Fruit fly (Drosophila melanogaster) whole organism, wandering third instar larva: ENCODE results near the gene TfIIEbeta.

Experiments used
- Abd-B ChIP-seq: fragments of >200 bp; optimal IDR thresholded peaks from 2 replicates; lab custom pipeline; 2017; ENCODE audit warnings: missing biosample characterization, missing genetic modification characterization
- CG32264 ChIP-seq: fragments of 200-800 bp; sonication (Bioruptor generic); optimal IDR thresholded peaks from 2 replicates; lab custom pipeline; 2016; ENCODE audit warnings: missing biosample characterization, missing genetic modification characterization
- CG9705 ChIP-seq: fragments of 200-800 bp; sonication (Bioruptor generic); optimal IDR thresholded peaks from 2 replicates; lab custom pipeline; 2018; ENCODE audit warnings: missing biosample characterization, mild to moderate bottlenecking, missing genetic modification characterization
- CrebA ChIP-seq: fragments of 200-800 bp; sonication (Bioruptor generic); optimal IDR thresholded peaks from 2 replicates; lab custom pipeline; 2016; ENCODE audit warnings: missing biosample characterization, mild to moderate bottlenecking, missing genetic modification characterization, borderline replicate concordance
- Dfd ChIP-seq: fragments of >200 bp; optimal IDR thresholded peaks from 2 replicates; lab custom pipeline; 2017; ENCODE audit warnings: missing biosample characterization, missing genetic modification characterization
- Dif ChIP-seq: fragments of 200-275, 200-300 bp; sonication (Bioruptor generic); optimal IDR thresholded peaks from 2 replicates; lab custom pipeline; 2018; ENCODE audit warnings: missing biosample characterization, missing genetic modification characterization; ENCODE audit not compliant: partially characterized antibody
- GATAd ChIP-seq: sonication (Bioruptor generic); optimal IDR thresholded peaks from 2 replicates; lab custom pipeline; 2016; ENCODE audit warnings: missing biosample characterization, missing genetic modification characterization
- HLH106 ChIP-seq: fragments of 200-800 bp; optimal IDR thresholded peaks from 3 replicates; lab custom pipeline; 2019; ENCODE audit warnings: missing biosample characterization, mild to moderate bottlenecking, missing genetic modification characterization, moderate library complexity
- Hnf4 ChIP-seq: fragments of 200-800 bp; sonication (Bioruptor generic); optimal IDR thresholded peaks from 2 replicates; lab custom pipeline; 2016; ENCODE audit warnings: missing biosample characterization, mild to moderate bottlenecking, missing genetic modification characterization
- Hr78 ChIP-seq: fragments of >200 bp; optimal IDR thresholded peaks from 2 replicates; lab custom pipeline; 2017; ENCODE audit warnings: missing biosample characterization, missing genetic modification characterization
- Hr83 ChIP-seq: fragments of 200-300 bp; sonication (Bioruptor generic); optimal IDR thresholded peaks from 2 replicates; lab custom pipeline; 2016; ENCODE audit warnings: missing biosample characterization, mild to moderate bottlenecking, missing genetic modification characterization, moderate library complexity; ENCODE audit not compliant: poor library complexity, severe bottlenecking
- Jra ChIP-seq: sonication (Bioruptor generic); optimal IDR thresholded peaks from 2 replicates; lab custom pipeline; 2016; ENCODE audit warnings: missing biosample characterization, missing genetic modification characterization
- Mio ChIP-seq: sonication (Bioruptor generic); optimal IDR thresholded peaks from 2 replicates; lab custom pipeline; 2016; ENCODE audit warnings: missing biosample characterization, missing genetic modification characterization
- Myc ChIP-seq: fragments of >200 bp; optimal IDR thresholded peaks from 2 replicates; lab custom pipeline; 2017
- OdsH ChIP-seq: fragments of 200-800 bp; sonication (Bioruptor generic); optimal IDR thresholded peaks from 2 replicates; lab custom pipeline; 2016; ENCODE audit warnings: missing biosample characterization, mild to moderate bottlenecking, missing genetic modification characterization
- Sp1 ChIP-seq: fragments of 200-800 bp; sonication (Bioruptor generic); optimal IDR thresholded peaks from 3 replicates; lab custom pipeline; 2019; ENCODE audit warnings: missing biosample characterization, mild to moderate bottlenecking, missing genetic modification characterization, moderate library complexity
- Vsx2 ChIP-seq: fragments of 200-300, 225-300 bp; sonication (Bioruptor generic); optimal IDR thresholded peaks from 2 replicates; lab custom pipeline; 2018; ENCODE audit warnings: missing biosample characterization, missing genetic modification characterization; ENCODE audit not compliant: partially characterized antibody
- br ChIP-seq: fragments of 200-800 bp; sonication (Bioruptor generic); optimal IDR thresholded peaks from 2 replicates; lab custom pipeline; 2016; ENCODE audit warnings: missing biosample characterization, missing genetic modification characterization
- brk ChIP-seq: fragments of 200-800 bp; sonication (Bioruptor generic); optimal IDR thresholded peaks from 2 replicates; lab custom pipeline; 2016; ENCODE audit warnings: missing biosample characterization, mild to moderate bottlenecking, missing genetic modification characterization
- dl ChIP-seq, 2 experiments: fragments of 175-275, 200-275 bp in 1 of 2; fragments of 200-275 bp in 1 of 2; sonication (Bioruptor generic); optimal IDR thresholded peaks; lab custom pipeline; 2018; ENCODE audit warnings: mild to moderate bottlenecking in 2 of 2, missing biosample characterization in 2 of 2, missing genetic modification characterization in 2 of 2, moderate library complexity in 2 of 2; ENCODE audit not compliant: partially characterized antibody in 2 of 2, insufficient read depth in 1 of 2
- dmrt93B ChIP-seq: fragments of 200-800 bp; sonication (Bioruptor generic); optimal IDR thresholded peaks from 2 replicates; lab custom pipeline; 2018; ENCODE audit warnings: missing biosample characterization, mild to moderate bottlenecking, missing genetic modification characterization
- dsf ChIP-seq: sonication (Bioruptor generic); optimal IDR thresholded peaks from 2 replicates; lab custom pipeline; 2016; ENCODE audit warnings: missing biosample characterization, missing genetic modification characterization, borderline replicate concordance
- ey ChIP-seq: fragments of 200-800 bp; sonication (Bioruptor generic); optimal IDR thresholded peaks from 2 replicates; lab custom pipeline; 2016; ENCODE audit warnings: missing biosample characterization, missing genetic modification characterization
- foxo ChIP-seq, 2 experiments: fragments of 200-800 bp; sonication (Bioruptor generic); optimal IDR thresholded peaks; 2 replicates in 1 of 2; 3 replicates in 1 of 2; lab custom pipeline; 2016 to 2017; ENCODE audit warnings: missing biosample characterization in 2 of 2, missing genetic modification characterization in 2 of 2
- fru ChIP-seq: fragments of 200-800 bp; sonication (Bioruptor generic); optimal IDR thresholded peaks from 3 replicates; lab custom pipeline; 2016; ENCODE audit warnings: missing biosample characterization, mild to moderate bottlenecking, missing genetic modification characterization
- h ChIP-seq: fragments of 200-800 bp; sonication (Bioruptor generic); optimal IDR thresholded peaks from 3 replicates; lab custom pipeline; 2016; ENCODE audit warnings: missing biosample characterization, mild to moderate bottlenecking, missing genetic modification characterization
- jim ChIP-seq: fragments of 175-275, 200-325 bp; sonication (Bioruptor generic); optimal IDR thresholded peaks from 2 replicates; lab custom pipeline; 2016; ENCODE audit warnings: missing biosample characterization, mild to moderate bottlenecking, missing genetic modification characterization
- lola ChIP-seq: fragments of >200 bp; optimal IDR thresholded peaks from 2 replicates; lab custom pipeline; 2017; ENCODE audit warnings: missing biosample characterization, missing genetic modification characterization
- pan ChIP-seq: fragments of >200 bp; optimal IDR thresholded peaks from 2 replicates; lab custom pipeline; 2017
- psq ChIP-seq: fragments of 200-800 bp; sonication (Bioruptor generic); optimal IDR thresholded peaks from 3 replicates; lab custom pipeline; 2017; ENCODE audit warnings: missing biosample characterization, mild to moderate bottlenecking, missing genetic modification characterization, moderate library complexity
- rgr ChIP-seq: fragments of 200-800 bp; sonication (Bioruptor generic); optimal IDR thresholded peaks from 3 replicates; lab custom pipeline; 2016; ENCODE audit warnings: missing biosample characterization, mild to moderate bottlenecking, missing genetic modification characterization
- sage ChIP-seq: fragments of 200-800 bp; sonication (Bioruptor generic); optimal IDR thresholded peaks from 2 replicates; lab custom pipeline; 2016; ENCODE audit warnings: missing biosample characterization, mild to moderate bottlenecking, missing genetic modification characterization
- sv ChIP-seq: fragments of 200-800 bp; sonication (Bioruptor generic); optimal IDR thresholded peaks from 3 replicates; lab custom pipeline; 2016; ENCODE audit warnings: missing biosample characterization, missing genetic modification characterization
- tai ChIP-seq: sonication (Bioruptor generic); optimal IDR thresholded peaks from 2 replicates; lab custom pipeline; 2016; ENCODE audit warnings: missing biosample characterization, missing genetic modification characterization
- usp ChIP-seq: fragments of >200 bp; optimal IDR thresholded peaks from 2 replicates; lab custom pipeline; 2017; ENCODE audit warnings: missing biosample characterization, missing genetic modification characterization
- woc ChIP-seq: sonication (Bioruptor generic); optimal IDR thresholded peaks from 2 replicates; lab custom pipeline; 2016; ENCODE audit warnings: missing biosample characterization, mild to moderate bottlenecking, missing genetic modification characterization

Gene TfIIEbeta

DNA sequence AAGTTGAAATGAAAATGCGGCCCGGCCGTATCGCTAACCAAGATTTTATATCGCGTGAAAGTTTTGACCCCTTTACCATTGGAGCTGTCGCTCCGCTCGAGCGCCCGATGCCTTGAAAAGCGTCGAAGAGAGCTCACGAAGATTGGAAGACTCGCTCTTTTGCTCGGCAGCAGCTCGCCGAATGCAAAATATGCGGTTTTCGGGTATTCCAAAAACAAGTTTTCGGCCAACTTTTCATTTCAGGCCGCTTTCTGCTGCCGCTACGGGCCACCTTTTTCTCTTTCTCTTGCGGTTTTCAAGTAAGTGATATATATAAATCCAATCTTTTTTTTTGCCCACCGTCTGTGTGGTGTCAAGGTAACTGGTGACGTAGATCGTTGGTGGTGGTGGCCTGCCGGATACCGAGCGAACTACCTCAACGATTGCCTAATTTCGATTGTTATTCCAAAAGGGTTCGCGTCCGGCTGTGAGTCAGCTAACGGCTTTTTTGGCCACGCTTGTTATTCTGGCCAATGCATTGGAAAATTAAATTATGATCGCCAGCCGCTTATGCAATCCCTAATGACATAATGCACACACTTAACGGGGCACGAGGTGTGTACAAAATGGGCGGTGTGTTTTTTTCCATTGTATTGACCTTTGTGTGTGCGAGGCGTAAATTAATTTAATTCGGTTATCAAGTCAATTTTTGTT is 21.0 kb downstream of the TfIIEbeta start, which contains the start of gene dyl:
TSS of gene dyl (minus strand) at position 28 of the 693 bp plus-strand sequence.
- TF ChIP-seq fru (no peak), br (GFP tag; lab: Kevin White, UChicago) (no peak), woc (GFP tag; lab: Kevin White, UChicago) (no peak), sv (no peak), foxo (GFP tag; optimal IDR thresholded peaks at IDR 0.05; lab: Kevin White, UChicago) (no peak), h (GFP tag; lab: Kevin White, UChicago) (no peak)

DNA sequence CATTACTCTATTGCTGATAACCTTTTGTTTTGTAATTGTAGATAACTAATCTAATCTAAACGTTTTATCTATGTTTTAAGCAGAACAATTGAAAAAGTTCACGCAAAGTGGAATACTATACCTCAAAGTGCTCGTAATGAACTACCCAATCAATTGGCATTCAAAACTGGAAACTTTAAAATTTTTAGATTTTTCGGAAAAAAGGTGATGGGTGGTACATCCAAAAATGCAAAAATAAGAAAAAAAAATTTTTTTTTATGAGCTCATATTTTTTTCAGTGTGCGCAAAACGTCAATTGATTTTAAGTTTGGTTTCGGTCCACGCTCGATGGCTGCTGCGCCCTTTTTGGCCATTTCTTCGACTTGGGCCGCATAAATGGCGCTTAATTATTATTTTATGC is 23.8 kb downstream of the TfIIEbeta start:
- TF ChIP-seq jim (GFP tag; lab: Kevin White, UChicago) (no peak), Vsx2 (GFP tag; lab: Kevin White, UChicago) (no peak), lola (GFP tag; lab: Kevin White, UChicago) (no peak), dmrt93B (GFP tag; lab: Kevin White, UChicago) (no peak), Hr78 (no peak), h (GFP tag; lab: Kevin White, UChicago) (no peak), woc (GFP tag; lab: Kevin White, UChicago) (no peak), brk (GFP tag; lab: Kevin White, UChicago) (no peak), Myc (no peak), usp (no peak), HLH106 (tag; lab: Kevin White, UChicago) (no peak), br (GFP tag; lab: Kevin White, UChicago) (no peak), Abd-B (GFP tag; lab: Kevin White, UChicago) (no peak), Dfd (GFP tag; lab: Kevin White, UChicago) (no peak), CG32264 (GFP tag; lab: Kevin White, UChicago) (no peak), Jra (GFP tag; lab: Kevin White, UChicago) (no peak), Dif (GFP tag; lab: Kevin White, UChicago) (no peak), Sp1 (GFP tag; lab: Kevin White, UChicago) (no peak), CG9705 (no peak)

DNA sequence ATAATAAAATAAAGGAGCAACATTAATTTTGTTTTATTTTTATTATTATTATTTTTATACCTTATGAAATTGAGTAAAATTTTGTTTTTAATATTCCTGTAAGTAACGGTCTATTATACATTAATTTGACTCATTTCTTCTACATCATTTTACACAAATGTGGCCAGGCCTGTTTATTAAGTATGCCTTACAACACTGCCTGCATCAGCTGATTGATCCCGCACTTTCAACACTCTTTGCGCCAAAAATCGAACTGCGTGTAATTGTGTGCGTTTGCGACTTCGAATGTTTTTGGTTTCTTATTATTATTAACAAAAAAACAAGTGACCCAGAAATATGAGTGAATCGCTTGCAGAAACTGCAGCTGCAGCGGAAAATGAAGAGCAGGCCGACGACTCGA is 26.5 kb downstream of the TfIIEbeta start, which contains the start of gene Claspin:
TSS of gene Claspin (plus strand) at position 185 of the 400 bp plus-strand sequence.
- TF ChIP-seq rgr (GFP tag; lab: Kevin White, UChicago) (peak; percentile 72), sv (peak; percentile 29), lola (GFP tag; lab: Kevin White, UChicago) (no peak), Hnf4 (GFP tag; lab: Kevin White, UChicago) (peak; percentile 75), fru (peak; percentile 50), Sp1 (GFP tag; lab: Kevin White, UChicago) (no peak), CrebA (GFP tag; lab: Kevin White, UChicago) (no peak), tai (GFP tag; lab: Kevin White, UChicago) (peak; percentile 57), ey (peak; percentile 33), dsf (GFP tag; lab: Kevin White, UChicago) (peak; percentile 64), Jra (GFP tag; lab: Kevin White, UChicago) (peak; percentile 18), OdsH (GFP tag; lab: Kevin White, UChicago) (peak; percentile 42), HLH106 (tag; lab: Kevin White, UChicago) (peak; percentile 16), psq (GFP tag; lab: Kevin White, UChicago) (peak; percentile 25), CG9705 (no peak), Hr83 (GFP tag; lab: Kevin White, UChicago) (peak; percentile 89)
- TF ChIP-seq, all 38 proteins: peak for 12

DNA sequence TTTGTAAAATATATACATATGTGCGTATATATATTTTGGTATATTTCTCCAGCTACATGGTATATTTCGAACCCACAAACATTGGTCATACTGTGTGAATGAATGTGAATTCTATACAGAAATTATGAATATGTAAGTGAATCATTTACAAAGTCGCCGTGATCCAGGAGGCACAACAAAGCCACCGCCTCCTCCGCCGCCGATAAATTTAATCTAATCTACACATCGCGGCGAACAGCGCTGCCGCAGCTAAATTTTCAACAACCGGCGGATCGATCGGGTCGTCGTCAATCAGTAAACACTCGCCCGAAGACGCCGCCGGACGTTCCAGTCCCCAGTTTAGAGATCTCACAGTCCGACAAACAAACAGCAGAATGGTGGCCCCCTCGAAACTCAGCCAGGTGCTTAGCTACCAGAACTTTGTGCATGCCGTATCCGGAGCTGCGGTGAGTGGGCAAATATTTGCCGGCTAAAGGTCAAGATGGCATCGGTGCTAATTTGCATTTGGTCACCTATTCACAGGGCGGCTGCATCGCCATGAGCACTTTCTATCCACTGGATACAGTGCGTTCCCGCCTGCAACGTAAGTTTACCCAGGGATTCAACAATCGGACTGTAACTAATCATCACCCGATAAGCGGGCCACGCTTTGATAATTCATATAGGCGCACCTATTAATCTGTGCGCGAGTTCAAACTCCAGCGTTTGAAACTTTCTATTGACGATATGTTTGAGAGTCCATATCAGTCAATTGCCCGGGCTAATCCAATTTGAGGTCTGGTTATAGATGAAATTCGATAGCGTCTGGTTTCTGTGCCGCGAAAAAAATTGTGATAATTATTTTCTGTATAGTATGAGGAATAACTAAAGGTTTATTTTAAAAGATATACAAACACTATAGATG is 32.1 kb downstream of the TfIIEbeta start, which contains the start of gene PMP34:
TSS of gene PMP34 (plus strand) at position 79 of the 904 bp plus-strand sequence.
- TF ChIP-seq CrebA (GFP tag; lab: Kevin White, UChicago) (no peak), tai (GFP tag; lab: Kevin White, UChicago) (no peak), CG32264 (GFP tag; lab: Kevin White, UChicago) (no peak), brk (GFP tag; lab: Kevin White, UChicago) (no peak), CG9705 (no peak), dl (GFP tag; optimal IDR thresholded peaks at IDR 0.05; lab: Kevin White, UChicago; ENCODE audit: insufficient read depth in 1 of 2, partially characterized antibody in 2 of 2) (no peak), dsf (GFP tag; lab: Kevin White, UChicago) (no peak), OdsH (GFP tag; lab: Kevin White, UChicago) (no peak), pan (lab: Kevin White, UChicago) (no peak), Mio (GFP tag; lab: Kevin White, UChicago) (no peak), dmrt93B (GFP tag; lab: Kevin White, UChicago) (no peak), fru (peak; percentile 64), psq (GFP tag; lab: Kevin White, UChicago) (no peak), usp (no peak), Hr78 (no peak), Dif (GFP tag; lab: Kevin White, UChicago) (no peak), GATAd (no peak), ey (no peak), rgr (GFP tag; lab: Kevin White, UChicago) (no peak), Sp1 (GFP tag; lab: Kevin White, UChicago) (no peak), h (GFP tag; lab: Kevin White, UChicago) (peak; percentile 12), Hnf4 (GFP tag; lab: Kevin White, UChicago) (peak; percentile 13), Vsx2 (GFP tag; lab: Kevin White, UChicago) (no peak), jim (GFP tag; lab: Kevin White, UChicago) (no peak), HLH106 (tag; lab: Kevin White, UChicago) (no peak), sage (GFP tag; lab: Kevin White, UChicago) (no peak)
